Worm (Caenorhabditis elegans) whole organism, mixed stage, embryonic: ENCODE data around the gene C49F5.7.

Source experiments
- M03D4.4 ChIP-seq: sonication (generic microtip); optimal IDR thresholded peaks from 2 replicates; lab custom pipeline; 2017; ENCODE audit warnings: mild to moderate bottlenecking, missing genetic modification characterization, missing compliant biosample characterization
- bed-3 ChIP-seq: fragments of 200-800 bp; sonication (Bioruptor generic); optimal IDR thresholded peaks from 3 replicates; lab custom pipeline; 2018; ENCODE audit warnings: mild to moderate bottlenecking, missing genetic modification characterization, moderate library complexity, missing compliant biosample characterization
- blmp-1 ChIP-seq: fragments of 150-350 bp; optimal IDR thresholded peaks from 2 replicates; lab custom pipeline; 2014; ENCODE audit warnings: missing biosample characterization, missing genetic modification characterization
- ceh-39 ChIP-seq: fragments of 150-350 bp; optimal IDR thresholded peaks from 2 replicates; lab custom pipeline; 2014; ENCODE audit warnings: missing biosample characterization, missing genetic modification characterization
- ceh-43 ChIP-seq: fragments of 200-800 bp; sonication (Bioruptor generic); optimal IDR thresholded peaks from 2 replicates; lab custom pipeline; 2018; ENCODE audit warnings: mild to moderate bottlenecking, missing genetic modification characterization, moderate library complexity, missing compliant biosample characterization
- ceh-83 ChIP-seq: fragments of 200-800 bp; sonication (Bioruptor generic); optimal IDR thresholded peaks from 2 replicates; lab custom pipeline; 2018; ENCODE audit warnings: mild to moderate bottlenecking, missing genetic modification characterization, missing compliant biosample characterization
- ces-1 ChIP-seq: fragments of 150-350 bp; optimal IDR thresholded peaks from 2 replicates; lab custom pipeline; 2014; ENCODE audit warnings: missing biosample characterization, missing genetic modification reagents, missing genetic modification characterization
- cnd-1 ChIP-seq: fragments of 200-800 bp; sonication (Bioruptor generic); optimal IDR thresholded peaks from 2 replicates; lab custom pipeline; 2018; ENCODE audit warnings: mild to moderate bottlenecking, missing genetic modification characterization, missing compliant biosample characterization
- drap-1 ChIP-seq: fragments of 200-800 bp; sonication (Bioruptor generic); optimal IDR thresholded peaks from 3 replicates; lab custom pipeline; 2018; ENCODE audit warnings: mild to moderate bottlenecking, missing genetic modification characterization, missing compliant biosample characterization
- elt-1 ChIP-seq: sonication (generic microtip); optimal IDR thresholded peaks from 2 replicates; lab custom pipeline; 2017; ENCODE audit warnings: missing genetic modification characterization, mild to moderate bottlenecking, missing compliant biosample characterization, antibody characterized with exemption, moderate library complexity, borderline replicate concordance; ENCODE audit not compliant: insufficient read depth
- elt-3 ChIP-seq: fragments of 150-350 bp; optimal IDR thresholded peaks from 2 replicates; lab custom pipeline; 2014; ENCODE audit warnings: missing biosample characterization, missing genetic modification characterization
- flh-1 ChIP-seq: fragments of 200-800 bp; sonication (Bioruptor generic); optimal IDR thresholded peaks from 2 replicates; lab custom pipeline; 2018; ENCODE audit warnings: mild to moderate bottlenecking, missing genetic modification characterization, moderate library complexity, missing compliant biosample characterization
- ham-2 ChIP-seq: fragments of 200-800 bp; sonication (Bioruptor generic); optimal IDR thresholded peaks from 2 replicates; lab custom pipeline; 2018; ENCODE audit warnings: mild to moderate bottlenecking, missing genetic modification characterization, missing compliant biosample characterization
- hlh-1 ChIP-seq: fragments of 150-350 bp; optimal IDR thresholded peaks from 2 replicates; lab custom pipeline; 2014; ENCODE audit warnings: missing biosample characterization, missing genetic modification reagents, missing genetic modification characterization
- lin-13 ChIP-seq: fragments of 150-350 bp; optimal IDR thresholded peaks from 2 replicates; lab custom pipeline; 2014; ENCODE audit warnings: missing biosample characterization, missing genetic modification characterization
- lin-32 ChIP-seq: fragments of 200-800 bp; sonication (Bioruptor generic); optimal IDR thresholded peaks from 2 replicates; lab custom pipeline; 2018; ENCODE audit warnings: mild to moderate bottlenecking, missing genetic modification characterization, missing compliant biosample characterization
- lsy-2 ChIP-seq: fragments of 150-350 bp; optimal IDR thresholded peaks from 2 replicates; lab custom pipeline; 2014; ENCODE audit warnings: missing biosample characterization, missing genetic modification characterization
- mab-5 ChIP-seq: fragments of 150-350 bp; optimal IDR thresholded peaks from 2 replicates; lab custom pipeline; 2014; ENCODE audit warnings: missing biosample characterization, missing genetic modification characterization
- mep-1 ChIP-seq: fragments of 150-350 bp; optimal IDR thresholded peaks from 2 replicates; lab custom pipeline; 2017; ENCODE audit warnings: missing biosample characterization, missing genetic modification reagents, missing genetic modification characterization, inconsistent platforms
- nhr-12 ChIP-seq: fragments of 150-350 bp; optimal IDR thresholded peaks from 2 replicates; lab custom pipeline; 2014; ENCODE audit warnings: missing biosample characterization, missing genetic modification characterization
- nhr-2 ChIP-seq: fragments of 150-350 bp; optimal IDR thresholded peaks from 2 replicates; lab custom pipeline; 2014; ENCODE audit warnings: missing biosample characterization, missing genetic modification characterization
- nhr-237 ChIP-seq: fragments of 150-350 bp; optimal IDR thresholded peaks from 2 replicates; lab custom pipeline; 2014; ENCODE audit warnings: missing biosample characterization, missing genetic modification characterization
- nhr-76 ChIP-seq: sonication (generic microtip); optimal IDR thresholded peaks from 2 replicates; lab custom pipeline; 2017; ENCODE audit warnings: missing biosample characterization, missing genetic modification characterization
- pha-4 ChIP-seq: fragments of 150-350 bp; optimal IDR thresholded peaks from 2 replicates; lab custom pipeline; 2018; ENCODE audit warnings: missing biosample characterization, missing genetic modification reagents, missing genetic modification characterization
- sem-2 ChIP-seq: fragments of 200-800 bp; sonication (Bioruptor generic); optimal IDR thresholded peaks from 2 replicates; lab custom pipeline; 2018; ENCODE audit warnings: mild to moderate bottlenecking, missing genetic modification characterization, missing compliant biosample characterization
- unc-39 ChIP-seq: fragments of 150-350 bp; optimal IDR thresholded peaks from 2 replicates; lab custom pipeline; 2014; ENCODE audit warnings: missing biosample characterization, missing genetic modification characterization
- unc-62 ChIP-seq: fragments of 150-350 bp; optimal IDR thresholded peaks from 2 replicates; lab custom pipeline; 2014; ENCODE audit warnings: missing biosample characterization, missing genetic modification reagents, missing genetic modification characterization
- zip-8 ChIP-seq: fragments of 150-350 bp; optimal IDR thresholded peaks from 2 replicates; lab custom pipeline; 2014; ENCODE audit warnings: missing biosample characterization, missing genetic modification characterization
- ztf-11 ChIP-seq: fragments of 150-350 bp; optimal IDR thresholded peaks from 2 replicates; lab custom pipeline; 2014; ENCODE audit warnings: missing biosample characterization, missing genetic modification characterization

The C49F5.7 gene

DNA sequence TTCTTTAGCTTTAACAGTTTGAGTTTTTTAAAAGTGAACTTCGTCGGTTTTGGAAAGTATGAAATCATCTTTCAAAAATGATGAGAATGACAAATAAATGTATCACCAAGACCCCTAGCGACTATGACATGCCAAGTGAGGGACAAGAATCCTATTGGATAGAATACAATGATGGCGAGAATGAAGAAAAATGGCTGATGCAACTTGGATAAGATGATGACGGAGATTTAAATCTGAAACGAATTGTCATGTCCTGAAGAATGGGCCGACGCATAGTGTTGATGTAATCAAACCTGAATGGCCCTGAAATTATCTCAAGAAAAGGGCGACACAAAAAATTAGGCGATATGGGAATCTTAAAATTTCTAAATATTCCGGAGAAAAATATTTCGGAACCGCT lies 30.9 kb upstream of the C49F5.7 start:
- TF ChIP-seq elt-1 (tag; lab: Kevin White, UChicago) (peak; percentile 91), unc-62 (peak; percentile 21), flh-1 (GFP tag; lab: Kevin White, UChicago) (no peak)
- TF ChIP-seq, all 35 proteins: peak for 2

ce11 chrX:11964555-11964954 lies 30.0 kb upstream of the C49F5.7 start:
- no peak for TF ChIP-seq unc-62
- no peak for TF ChIP-seq nhr-76 (tag; lab: Kevin White, UChicago)
- no peak for TF ChIP-seq M03D4.4 (tag; lab: Kevin White, UChicago)
- TF ChIP-seq zip-8 (tag; lab: Kevin White, UChicago): no peak
- TF ChIP-seq bed-3: no peak
- no peak for TF ChIP-seq unc-39 (tag; lab: Kevin White, UChicago)
- no peak for TF ChIP-seq lin-32 (GFP tag; lab: Kevin White, UChicago)
- no peak for TF ChIP-seq elt-3 (tag; lab: Kevin White, UChicago)
- no peak for TF ChIP-seq ceh-39 (tag; lab: Kevin White, UChicago)
- no peak for TF ChIP-seq nhr-237
- TF ChIP-seq nhr-2 (tag; lab: Kevin White, UChicago): no peak

ce11 chrX:11965163-11965562 lies 29.4 kb upstream of the C49F5.7 start:
- no peak for TF ChIP-seq lin-13
- TF ChIP-seq sem-2 (GFP tag; lab: Kevin White, UChicago): no peak
- no peak for TF ChIP-seq lsy-2 (tag; lab: Kevin White, UChicago)
- no peak for TF ChIP-seq ceh-83
- no peak for TF ChIP-seq blmp-1 (tag; lab: Kevin White, UChicago)
- no peak for TF ChIP-seq ces-1
- TF ChIP-seq pha-4: no peak
- no peak for TF ChIP-seq drap-1
- no peak for TF ChIP-seq elt-1 (tag; lab: Kevin White, UChicago)
- no peak for TF ChIP-seq ceh-39 (tag; lab: Kevin White, UChicago)
- no peak for TF ChIP-seq unc-39 (tag; lab: Kevin White, UChicago)
- no peak for TF ChIP-seq M03D4.4 (tag; lab: Kevin White, UChicago)

ce11 chrX:11965663-11966304 lies 28.8 kb upstream of the C49F5.7 start, which contains the start of gene sams-1:
Gene sams-1 (plus strand): TSS chrX:11965962.
- peak; percentile 75 for TF ChIP-seq elt-1 (tag; lab: Kevin White, UChicago)
- no peak for TF ChIP-seq M03D4.4 (tag; lab: Kevin White, UChicago)

DNA sequence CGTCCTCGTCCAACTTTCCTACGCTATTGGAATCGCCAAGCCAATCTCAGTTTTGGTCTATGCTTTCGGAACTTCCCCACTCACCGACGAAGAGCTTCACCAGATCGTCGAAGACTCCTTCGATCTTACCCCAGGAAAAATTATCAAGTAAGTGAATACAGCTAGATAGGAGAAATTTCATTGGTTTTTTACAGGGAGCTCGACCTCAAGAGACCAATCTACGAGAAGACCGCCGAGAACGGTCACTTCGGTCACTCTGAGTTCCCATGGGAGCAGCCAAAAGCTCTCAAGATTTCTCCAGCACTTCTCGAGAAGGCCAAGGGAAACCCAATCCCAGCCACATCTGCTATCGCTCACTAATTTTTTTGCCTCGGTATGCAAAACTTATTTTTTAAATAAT lies 27.6 kb upstream of the C49F5.7 start:
- TF ChIP-seq ces-1 (no peak), mab-5 (tag; lab: Kevin White, UChicago) (no peak), nhr-12 (no peak), cnd-1 (tag; lab: Kevin White, UChicago) (no peak), elt-3 (tag; lab: Kevin White, UChicago) (no peak), ceh-83 (no peak), ceh-43 (GFP tag; lab: Kevin White, UChicago) (no peak), mep-1 (no peak), bed-3 (no peak), drap-1 (no peak)

DNA sequence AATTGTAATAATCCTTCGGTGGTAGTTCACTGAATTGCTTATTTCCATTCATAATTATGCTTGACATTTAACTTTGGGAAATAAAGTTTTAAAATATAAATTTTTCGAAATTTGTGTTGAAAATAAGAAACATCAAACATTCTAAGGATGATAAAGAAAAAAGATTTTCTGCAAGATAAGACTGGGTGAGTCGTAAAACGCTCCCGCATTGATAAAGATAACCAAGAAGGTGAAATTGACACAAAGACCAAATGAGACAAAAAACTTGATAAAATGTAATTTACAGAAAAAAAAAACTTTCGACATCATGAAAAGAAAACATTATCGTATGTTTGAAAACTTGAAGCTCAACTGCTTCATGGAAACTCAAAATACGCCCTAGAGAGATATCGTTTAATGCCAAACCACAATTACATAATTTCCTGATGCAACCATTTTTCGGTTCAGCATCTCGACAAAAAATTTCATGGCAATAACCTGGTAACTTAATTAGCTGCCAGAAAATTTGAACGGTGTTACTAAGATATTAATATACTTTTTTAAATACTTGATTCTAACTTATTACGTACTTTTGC lies 26.5 kb upstream of the C49F5.7 start:
- no peak for TF ChIP-seq pha-4
- no peak for TF ChIP-seq drap-1
- TF ChIP-seq hlh-1 (tag; lab: Kevin White, UChicago): no peak
- TF ChIP-seq ztf-11 (tag; lab: Kevin White, UChicago): no peak
- TF ChIP-seq elt-3 (tag; lab: Kevin White, UChicago): no peak
- TF ChIP-seq ceh-43 (GFP tag; lab: Kevin White, UChicago): no peak
- TF ChIP-seq ceh-83: no peak
- TF ChIP-seq ham-2 (GFP tag; lab: Kevin White, UChicago): no peak
- TF ChIP-seq mab-5 (tag; lab: Kevin White, UChicago): no peak
